Worm (Caenorhabditis elegans) whole organism, L4 larva: ENCODE measurements around the gene C42D8.1.

Experiments used
- D1046.2 ChIP-seq: fragments of 200-800 bp; sonication (Bioruptor generic); IDR thresholded peaks from 2 replicates; pipeline ENCODE4 v1.3.6; 2022; ENCODE audit warnings: missing genetic modification characterization, missing compliant biosample characterization
- Y105C5A.15 ChIP-seq: fragments of 200-800 bp; sonication (Bioruptor generic); IDR thresholded peaks from 2 replicates; pipeline ENCODE4 v1.3.6; 2022; ENCODE audit warnings: missing genetic modification characterization, missing compliant biosample characterization
- Y5F2A.4 ChIP-seq: fragments of 200-800 bp; sonication (Bioruptor generic); optimal IDR thresholded peaks from 2 replicates; lab custom pipeline; 2018; ENCODE audit warnings: mild to moderate bottlenecking, missing genetic modification characterization, missing compliant biosample characterization
- ZK337.2 ChIP-seq: fragments of 200-800 bp; sonication (Bioruptor generic); IDR thresholded peaks from 2 replicates; pipeline ENCODE4 v1.3.6; 2022; ENCODE audit warnings: missing genetic modification reagents, missing genetic modification characterization, missing compliant biosample characterization
- aha-1 ChIP-seq: fragments of 150-350 bp; peaks from one replicate; lab custom pipeline; 2014; ENCODE audit warnings: missing biosample characterization, missing genetic modification characterization
- attf-4 ChIP-seq: sonication (generic microtip); optimal IDR thresholded peaks from 3 replicates; lab custom pipeline; 2017; ENCODE audit warnings: missing biosample characterization, missing genetic modification characterization
- ceh-28 ChIP-seq: fragments of 150-350 bp; optimal IDR thresholded peaks from 2 replicates; lab custom pipeline; 2014; ENCODE audit warnings: missing biosample characterization, missing genetic modification reagents, missing genetic modification characterization
- ceh-32 ChIP-seq: sonication (generic microtip); optimal IDR thresholded peaks from 2 replicates; lab custom pipeline; 2016; ENCODE audit warnings: mild to moderate bottlenecking, missing genetic modification characterization, missing compliant biosample characterization; ENCODE audit not compliant: poor library complexity
- ceh-44 ChIP-seq: fragments of 200-800 bp; sonication (Bioruptor generic); IDR thresholded peaks from 2 replicates; pipeline ENCODE4 v1.3.6; 2022; ENCODE audit warnings: missing genetic modification reagents, missing genetic modification characterization, missing compliant biosample characterization
- ceh-62 ChIP-seq: sonication (generic microtip); optimal IDR thresholded peaks from 2 replicates; lab custom pipeline; 2017; ENCODE audit warnings: missing biosample characterization, missing genetic modification characterization
- ceh-82 ChIP-seq: sonication (generic microtip); optimal IDR thresholded peaks from 2 replicates; lab custom pipeline; 2017; ENCODE audit warnings: missing biosample characterization, missing genetic modification characterization
- cey-2 ChIP-seq: sonication (generic microtip); optimal IDR thresholded peaks from 3 replicates; lab custom pipeline; 2017; ENCODE audit warnings: missing genetic modification characterization, mild to moderate bottlenecking, missing compliant biosample characterization, antibody characterized with exemption, borderline replicate concordance; ENCODE audit not compliant: insufficient read depth
- ctbp-1 ChIP-seq: fragments of 200-800 bp; sonication (Bioruptor generic); IDR thresholded peaks from 2 replicates; pipeline ENCODE4 v1.3.6; 2022; ENCODE audit warnings: missing genetic modification reagents, missing genetic modification characterization, missing compliant biosample characterization
- daf-16 ChIP-seq, 3 experiments: sonication (generic microtip); optimal IDR thresholded peaks; 2 replicates each; lab custom pipeline; 2016 to 2017; ENCODE audit warnings: missing genetic modification characterization in 3 of 3, missing genetic modification reagents in 3 of 3, mild to moderate bottlenecking in 2 of 3, missing compliant biosample characterization in 2 of 3, missing biosample characterization in 1 of 3, moderate library complexity in 1 of 3
- daf-8 ChIP-seq: fragments of 200-800 bp; sonication (Bioruptor generic); IDR thresholded peaks from 2 replicates; pipeline ENCODE4 v1.3.6; 2022; ENCODE audit warnings: missing genetic modification characterization, missing compliant biosample characterization
- dmd-6 ChIP-seq: fragments of 200-800 bp; sonication (Bioruptor generic); IDR thresholded peaks from 2 replicates; pipeline ENCODE4 v1.3.6; 2022; ENCODE audit warnings: missing genetic modification reagents, missing genetic modification characterization, missing compliant biosample characterization
- dmd-9 ChIP-seq: fragments of 200-800 bp; sonication (Bioruptor generic); IDR thresholded peaks from 2 replicates; pipeline ENCODE4 v1.3.6; 2022; ENCODE audit warnings: missing genetic modification reagents, missing genetic modification characterization, missing compliant biosample characterization
- dpl-1 ChIP-seq: fragments of 150-350 bp; optimal IDR thresholded peaks from 2 replicates; lab custom pipeline; 2014; ENCODE audit warnings: missing biosample characterization, missing genetic modification reagents, missing genetic modification characterization
- duxl-1 ChIP-seq: sonication (generic microtip); optimal IDR thresholded peaks from 2 replicates; lab custom pipeline; 2016; ENCODE audit warnings: mild to moderate bottlenecking, missing genetic modification characterization, moderate library complexity, missing compliant biosample characterization; ENCODE audit not compliant: poor library complexity
- dve-1 ChIP-seq: sonication (generic microtip); optimal IDR thresholded peaks from 2 replicates; lab custom pipeline; 2017; ENCODE audit warnings: antibody characterized with exemption, mild to moderate bottlenecking, missing genetic modification characterization, missing compliant biosample characterization; ENCODE audit not compliant: insufficient read depth
- egl-27 ChIP-seq: sonication (generic microtip); optimal IDR thresholded peaks from 3 replicates; lab custom pipeline; 2017; ENCODE audit warnings: missing biosample characterization, missing genetic modification reagents, missing genetic modification characterization
- fkh-10 ChIP-seq: fragments of 150-350 bp; optimal IDR thresholded peaks from 2 replicates; lab custom pipeline; 2014; ENCODE audit warnings: missing biosample characterization, missing genetic modification reagents, missing genetic modification characterization
- fos-1 ChIP-seq: fragments of 150-350 bp; optimal IDR thresholded peaks from 2 replicates; lab custom pipeline; 2014; ENCODE audit warnings: missing biosample characterization, missing genetic modification characterization
- gei-8 ChIP-seq: fragments of 200-800 bp; sonication (Bioruptor generic); optimal IDR thresholded peaks from 2 replicates; lab custom pipeline; 2018; ENCODE audit warnings: mild to moderate bottlenecking, missing genetic modification characterization, missing compliant biosample characterization
- hlh-11 ChIP-seq: fragments of 200-800 bp; sonication (Bioruptor generic); optimal IDR thresholded peaks from 2 replicates; lab custom pipeline; 2018; ENCODE audit warnings: mild to moderate bottlenecking, missing genetic modification characterization, missing compliant biosample characterization
- jun-1 ChIP-seq: fragments of 150-350 bp; optimal IDR thresholded peaks from 2 replicates; lab custom pipeline; 2014; ENCODE audit warnings: missing biosample characterization, missing genetic modification reagents, missing genetic modification characterization
- lin-29 ChIP-seq: fragments of 200-800 bp; sonication (Bioruptor generic); IDR thresholded peaks from 2 replicates; pipeline ENCODE4 v1.3.6; 2022; ENCODE audit warnings: missing genetic modification reagents, missing genetic modification characterization, missing compliant biosample characterization
- lsy-2 ChIP-seq, 2 experiments: fragments of 150-350 bp in 1 of 2; sonication (generic microtip) in 1 of 2; optimal IDR thresholded peaks; 2 replicates each; lab custom pipeline; 2014 to 2017; ENCODE audit warnings: missing biosample characterization in 2 of 2, missing genetic modification characterization in 2 of 2
- madf-9 ChIP-seq: fragments of 200-800 bp; sonication (Bioruptor generic); conservative IDR thresholded peaks from 2 replicates; pipeline ENCODE4 v1.3.6; 2022; ENCODE audit warnings: missing genetic modification reagents, missing genetic modification characterization, missing compliant biosample characterization
- mdt-29 ChIP-seq: fragments of 200-800 bp; sonication (Bioruptor generic); IDR thresholded peaks from 2 replicates; pipeline ENCODE4 v1.3.6; 2022; ENCODE audit warnings: missing genetic modification reagents, missing genetic modification characterization, missing compliant biosample characterization
- mes-2 ChIP-seq: sonication (generic microtip); optimal IDR thresholded peaks from 2 replicates; lab custom pipeline; 2016; ENCODE audit warnings: missing genotype, mild to moderate bottlenecking, missing genetic modification characterization, missing compliant biosample characterization; ENCODE audit not compliant: poor library complexity, severe bottlenecking
- mxl-2 ChIP-seq: fragments of 200-800 bp; sonication (Bioruptor generic); conservative IDR thresholded peaks from 2 replicates; pipeline ENCODE4 v1.3.6; 2022; ENCODE audit warnings: missing genetic modification reagents, missing genetic modification characterization, missing compliant biosample characterization
- mxl-3 ChIP-seq: fragments of 200-800 bp; sonication (Bioruptor generic); optimal IDR thresholded peaks from 2 replicates; lab custom pipeline; 2018; ENCODE audit warnings: mild to moderate bottlenecking, missing genetic modification characterization, missing compliant biosample characterization
- nhr-11 ChIP-seq: fragments of 150-350 bp; optimal IDR thresholded peaks from 2 replicates; lab custom pipeline; 2014; ENCODE audit warnings: missing biosample characterization, missing genetic modification characterization
- nhr-111 ChIP-seq: fragments of 200-800 bp; sonication (Bioruptor generic); optimal IDR thresholded peaks from 2 replicates; lab custom pipeline; 2018; ENCODE audit warnings: mild to moderate bottlenecking, missing genetic modification characterization, missing compliant biosample characterization
- nhr-76 ChIP-seq: fragments of 150-350 bp; optimal IDR thresholded peaks from 2 replicates; lab custom pipeline; 2014; ENCODE audit warnings: missing biosample characterization, missing genetic modification characterization
- nhr-77 ChIP-seq: fragments of 150-350 bp; optimal IDR thresholded peaks from 2 replicates; lab custom pipeline; 2014; ENCODE audit warnings: missing biosample characterization, missing genetic modification characterization
- pqm-1 ChIP-seq: sonication (generic microtip); optimal IDR thresholded peaks from 2 replicates; lab custom pipeline; 2017; ENCODE audit warnings: missing biosample characterization, missing genetic modification characterization
- saeg-2 ChIP-seq: fragments of 200-800 bp; sonication (Bioruptor generic); IDR thresholded peaks from 2 replicates; pipeline ENCODE4 v1.3.6; 2022; ENCODE audit warnings: missing genetic modification reagents, missing genetic modification characterization, missing compliant biosample characterization
- sdz-12 ChIP-seq: fragments of 200-800 bp; sonication (Bioruptor generic); optimal IDR thresholded peaks from 2 replicates; lab custom pipeline; 2018; ENCODE audit warnings: mild to moderate bottlenecking, missing genetic modification characterization, missing compliant biosample characterization
- set-16 ChIP-seq: fragments of 200-800 bp; sonication (Bioruptor generic); IDR thresholded peaks from 2 replicates; pipeline ENCODE4 v1.3.6; 2022; ENCODE audit warnings: missing genetic modification reagents, missing genetic modification characterization, missing compliant biosample characterization
- skn-1 ChIP-seq: fragments of 150-350 bp; optimal IDR thresholded peaks from 2 replicates; lab custom pipeline; 2014; ENCODE audit warnings: missing biosample characterization, missing genetic modification characterization
- snpc-1.2 ChIP-seq: fragments of 200-800 bp; sonication (Bioruptor generic); IDR thresholded peaks from 2 replicates; pipeline ENCODE4 v1.3.6; 2022; ENCODE audit warnings: missing genetic modification reagents, missing genetic modification characterization, missing compliant biosample characterization
- snpc-4 ChIP-seq: fragments of 150-350 bp; optimal IDR thresholded peaks from 2 replicates; lab custom pipeline; 2014; ENCODE audit warnings: missing biosample characterization, missing genetic modification characterization
- tag-97 ChIP-seq: fragments of 200-800 bp; sonication (Bioruptor generic); IDR thresholded peaks from 2 replicates; pipeline ENCODE4 v1.3.6; 2022; ENCODE audit warnings: missing genetic modification characterization, missing compliant biosample characterization
- tra-1 ChIP-seq: fragments of 200-800 bp; sonication (Bioruptor generic); IDR thresholded peaks from 2 replicates; pipeline ENCODE4 v1.3.6; 2022; ENCODE audit warnings: missing genetic modification reagents, missing genetic modification characterization, missing compliant biosample characterization
- zag-1 ChIP-seq: fragments of 150-350 bp; optimal IDR thresholded peaks from 2 replicates; lab custom pipeline; 2014; ENCODE audit warnings: missing biosample characterization, missing genetic modification characterization
- zfp-3 ChIP-seq: fragments of 200-800 bp; sonication (Bioruptor generic); conservative IDR thresholded peaks from 2 replicates; pipeline ENCODE4 v1.3.6; 2022; ENCODE audit warnings: missing genetic modification reagents, missing genetic modification characterization, missing compliant biosample characterization
- zip-2 ChIP-seq: fragments of 150-350 bp; optimal IDR thresholded peaks from 2 replicates; lab custom pipeline; 2014; ENCODE audit warnings: missing biosample characterization, missing genetic modification characterization
- ztf-7 ChIP-seq: fragments of 150-350 bp; optimal IDR thresholded peaks from 2 replicates; lab custom pipeline; 2014; ENCODE audit warnings: missing biosample characterization, missing genetic modification characterization

The C42D8.1 gene

DNA sequence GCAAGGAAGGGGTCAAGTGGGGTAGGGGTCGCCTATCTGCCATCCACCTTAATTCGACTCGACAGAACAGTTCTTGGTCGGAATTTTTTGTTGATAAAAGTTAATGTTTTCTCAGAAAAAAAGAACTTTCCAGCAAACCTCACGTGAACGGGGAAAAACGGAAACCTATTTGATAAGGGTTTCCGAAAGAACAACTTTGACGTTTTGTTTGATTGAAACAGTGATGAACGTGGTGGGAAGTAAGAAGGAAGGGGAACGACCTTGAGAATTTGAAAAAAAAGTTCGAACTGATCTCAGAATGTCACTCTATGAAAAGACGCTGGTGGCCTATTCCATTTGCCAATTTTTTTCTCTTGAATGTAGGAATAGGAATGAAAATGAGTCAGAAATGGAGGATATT lies 13.1 kb downstream of the C42D8.1 start (continued):
- TF ChIP-seq dmd-9 (GFP tag; lab: Robert Waterston, UW), result no peak
- no peak for TF ChIP-seq ceh-44
- TF ChIP-seq zag-1 (tag; lab: Kevin White, UChicago), result no peak
- TF ChIP-seq fkh-10 (GFP tag; lab: Kevin White, UChicago), result no peak
- peak; percentile 80 for TF ChIP-seq dmd-6
- TF ChIP-seq ceh-32 (tag; lab: Kevin White, UChicago), result no peak
- no peak for TF ChIP-seq snpc-4
- TF ChIP-seq zip-2 (tag; lab: Kevin White, UChicago), result no peak
- TF ChIP-seq daf-16 (GFP tag; optimal IDR thresholded peaks at IDR 0.05; lab: Kevin White, UChicago), result no peak
- TF ChIP-seq daf-16 (tag; optimal IDR thresholded peaks at IDR 0.05; lab: Kevin White, UChicago), result peak; percentile 62
- TF ChIP-seq gei-8, result no peak
- TF ChIP-seq ctbp-1 (GFP tag; lab: Robert Waterston, UW), result no peak
- TF ChIP-seq fos-1 (tag; lab: Kevin White, UChicago), result no peak
- TF ChIP-seq tag-97, result no peak
- TF ChIP-seq pqm-1 (tag; lab: Kevin White, UChicago), result no peak
- no peak for TF ChIP-seq mxl-2 (GFP tag; lab: Robert Waterston, UW)
- peak; percentile 59 for TF ChIP-seq dve-1 (tag; lab: Kevin White, UChicago)
- no peak for TF ChIP-seq D1046.2 (GFP tag; lab: Robert Waterston, UW)
- no peak for TF ChIP-seq jun-1
- peak; percentile 49 for TF ChIP-seq hlh-11 (tag; lab: Kevin White, UChicago)
- peak; percentile 78; the same call in 1 of the 2 replicates for TF ChIP-seq tra-1 (GFP tag; lab: Robert Waterston, UW)
- no peak for TF ChIP-seq ceh-82 (tag; lab: Kevin White, UChicago)
- TF ChIP-seq attf-4 (tag; lab: Kevin White, UChicago), result no peak
- TF ChIP-seq mdt-29 (GFP tag; lab: Robert Waterston, UW), result peak; percentile 84
- no peak for TF ChIP-seq ceh-62
- TF ChIP-seq aha-1 (tag; lab: Kevin White, UChicago), result peak; percentile 79
- no peak for TF ChIP-seq mes-2
- TF ChIP-seq cey-2 (tag; lab: Kevin White, UChicago), result no peak
- TF ChIP-seq saeg-2 (GFP tag; lab: Robert Waterston, UW), result no peak
- TF ChIP-seq Y105C5A.15 (GFP tag; lab: Robert Waterston, UW), result no peak
- no peak for TF ChIP-seq nhr-111 (GFP tag; lab: Kevin White, UChicago)
- TF ChIP-seq nhr-77 (tag; lab: Kevin White, UChicago), result no peak
- no peak for TF ChIP-seq lsy-2 (tag; optimal IDR thresholded peaks at IDR 0.05; lab: Kevin White, UChicago)
- TF ChIP-seq egl-27, result no peak
- TF ChIP-seq nhr-76, result no peak
- TF ChIP-seq sdz-12 (GFP tag; lab: Kevin White, UChicago), result no peak
- TF ChIP-seq ZK337.2, result no peak
- TF ChIP-seq snpc-1.2 (GFP tag; lab: Robert Waterston, UW), result no peak
- TF ChIP-seq Y5F2A.4, result no peak
- TF ChIP-seq zfp-3, result no peak
- no peak for TF ChIP-seq daf-8 (GFP tag; lab: Robert Waterston, UW)
- no peak for TF ChIP-seq lin-29
- no peak for TF ChIP-seq skn-1 (tag; lab: Kevin White, UChicago)
- no peak for TF ChIP-seq ceh-28 (tag; lab: Kevin White, UChicago)
- TF ChIP-seq nhr-11 (tag; lab: Kevin White, UChicago), result no peak
- TF ChIP-seq mxl-3 (GFP tag; lab: Kevin White, UChicago), result peak; percentile 22
- no peak for TF ChIP-seq dpl-1 (GFP tag; lab: Kevin White, UChicago)
- TF ChIP-seq duxl-1 (tag; lab: Kevin White, UChicago), result no peak
- TF ChIP-seq ztf-7 (tag; lab: Kevin White, UChicago), result no peak
- no peak for TF ChIP-seq set-16 (GFP tag; lab: Robert Waterston, UW)
- no peak for TF ChIP-seq madf-9 (GFP tag; lab: Robert Waterston, UW)
